Fruit fly (Drosophila melanogaster) whole organism, adult: Measurements from ENCODE around the gene CG15382.

Experiments used
- CG11617 ChIP-seq: fragments of 200-800 bp; sonication (Bioruptor generic); optimal IDR thresholded peaks from 2 replicates; lab custom pipeline; 2017; ENCODE audit warnings: mild to moderate bottlenecking, missing biosample characterization, missing genetic modification reagents, missing genetic modification characterization
- CG14711 ChIP-seq: fragments of 200-800 bp; sonication (Bioruptor generic); optimal IDR thresholded peaks from 2 replicates; lab custom pipeline; 2018; ENCODE audit warnings: missing biosample characterization, mild to moderate bottlenecking, missing genetic modification characterization, moderate library complexity
- CG1620 ChIP-seq: fragments of 200-800 bp; sonication (Bioruptor generic); optimal IDR thresholded peaks from 2 replicates; lab custom pipeline; 2016; ENCODE audit warnings: missing biosample characterization, missing genetic modification characterization
- CG5204 ChIP-seq: fragments of 200-800 bp; sonication (Bioruptor generic); optimal IDR thresholded peaks from 2 replicates; lab custom pipeline; 2016; ENCODE audit warnings: missing biosample characterization, missing genetic modification characterization
- CG7045 ChIP-seq: fragments of 200-800 bp; sonication (Bioruptor generic); optimal IDR thresholded peaks from 2 replicates; lab custom pipeline; 2017; ENCODE audit warnings: missing biosample characterization, mild to moderate bottlenecking, missing genetic modification characterization
- Clk ChIP-seq: fragments of 200-800 bp; sonication (Bioruptor generic); optimal IDR thresholded peaks from 2 replicates; lab custom pipeline; 2017; ENCODE audit warnings: missing biosample characterization, missing genetic modification characterization
- Hr96 ChIP-seq: fragments of 200-800 bp; sonication (Bioruptor generic); optimal IDR thresholded peaks from 2 replicates; lab custom pipeline; 2016; ENCODE audit warnings: missing biosample characterization, missing genetic modification characterization
- Mnt ChIP-seq: fragments of 200-800 bp; sonication (Bioruptor generic); optimal IDR thresholded peaks from 2 replicates; lab custom pipeline; 2016; ENCODE audit warnings: missing biosample characterization, mild to moderate bottlenecking, missing genetic modification characterization
- kay ChIP-seq: fragments of 200-800 bp; sonication (Bioruptor generic); peaks from one replicate; lab custom pipeline; 2016; ENCODE audit warnings: missing biosample characterization, missing genetic modification characterization, borderline replicate concordance
- ovo ChIP-seq: fragments of 200-800 bp; sonication (Bioruptor generic); optimal IDR thresholded peaks from 2 replicates; lab custom pipeline; 2016; ENCODE audit warnings: missing biosample characterization, missing genetic modification characterization
- toe ChIP-seq: fragments of 200-800 bp; sonication (Bioruptor generic); optimal IDR thresholded peaks from 2 replicates; lab custom pipeline; 2016; ENCODE audit warnings: missing biosample characterization, missing genetic modification characterization

DNA sequence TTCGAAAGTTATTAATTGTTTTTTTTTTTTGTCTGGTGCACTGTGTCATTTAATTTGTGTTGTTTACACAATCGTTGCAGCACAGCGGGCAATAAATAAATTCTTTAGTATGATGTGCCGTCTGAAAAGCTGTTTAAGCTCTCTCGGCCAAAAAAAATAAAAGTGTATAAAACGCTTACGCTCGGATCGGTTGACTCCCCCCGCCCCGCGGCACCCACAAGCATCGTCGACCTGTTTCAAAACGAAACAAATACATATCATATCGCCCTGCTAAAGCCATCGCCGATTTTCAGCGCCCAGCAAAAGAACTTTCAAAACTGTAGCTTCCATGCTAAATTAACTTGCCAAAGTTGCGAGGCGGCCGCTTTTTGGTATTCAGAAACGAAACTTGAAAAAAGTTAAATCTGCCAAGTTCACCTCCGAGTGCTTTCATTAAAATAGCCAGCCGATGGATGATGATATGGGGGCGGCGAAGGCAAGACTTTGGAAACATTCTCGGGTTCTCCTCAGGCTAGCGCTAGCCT lies 38.8 kb downstream of the CG15382 start:
- TF ChIP-seq CG1620 (GFP tag; lab: Kevin White, UChicago) (no peak), CG5204 (GFP tag; lab: Kevin White, UChicago) (no peak), Hr96 (GFP tag; lab: Kevin White, UChicago) (no peak), Clk (no peak), CG7045 (GFP tag; lab: Kevin White, UChicago) (no peak), Mnt (GFP tag; lab: Kevin White, UChicago) (no peak), CG14711 (tag; lab: Kevin White, UChicago) (no peak), kay (GFP tag; lab: Kevin White, UChicago) (no peak), toe (GFP tag; lab: Kevin White, UChicago) (no peak), CG11617 (GFP tag; lab: Kevin White, UChicago) (no peak), ovo (GFP tag; lab: Kevin White, UChicago) (no peak)
